Worm (Caenorhabditis elegans) whole organism, L3 larva: ENCODE data around the gene ttr-5.

Experiments
- ama-1 ChIP-seq: fragments of 150-350 bp; optimal IDR thresholded peaks from 2 replicates; lab custom pipeline; 2018
- ceh-28 ChIP-seq: fragments of 150-350 bp; optimal IDR thresholded peaks from 2 replicates; lab custom pipeline; 2014; ENCODE audit warnings: missing biosample characterization, missing genetic modification reagents, missing genetic modification characterization
- fkh-10 ChIP-seq: sonication (generic microtip); optimal IDR thresholded peaks from 2 replicates; lab custom pipeline; 2017; ENCODE audit warnings: missing biosample characterization, missing genetic modification reagents, missing genetic modification characterization
- fos-1 ChIP-seq: fragments of 150-350 bp; optimal IDR thresholded peaks from 2 replicates; lab custom pipeline; 2014; ENCODE audit warnings: missing biosample characterization, missing genetic modification characterization
- lsy-12 ChIP-seq: sonication (generic microtip); optimal IDR thresholded peaks from 2 replicates; lab custom pipeline; 2016; ENCODE audit warnings: mild to moderate bottlenecking, missing genetic modification characterization, missing compliant biosample characterization
- nhr-11 ChIP-seq: fragments of 150-350 bp; optimal IDR thresholded peaks from 2 replicates; lab custom pipeline; 2014; ENCODE audit warnings: missing biosample characterization, missing genetic modification characterization
- nhr-23 ChIP-seq: fragments of 150-350 bp; optimal IDR thresholded peaks from 2 replicates; lab custom pipeline; 2014; ENCODE audit warnings: missing biosample characterization, missing genetic modification reagents, missing genetic modification characterization
- nhr-237 ChIP-seq: fragments of 150-350 bp; optimal IDR thresholded peaks from 2 replicates; lab custom pipeline; 2014; ENCODE audit warnings: missing biosample characterization, missing genetic modification characterization
- ztf-11 ChIP-seq: fragments of 150-350 bp; optimal IDR thresholded peaks from 2 replicates; lab custom pipeline; 2014; ENCODE audit warnings: missing biosample characterization, missing genetic modification characterization

ce11 chrIII:9324724-9325123, 5.4 kb upstream of the ttr-5 start, which contains the start of gene C40H1.7:
- TF ChIP-seq ztf-11 (tag; lab: Kevin White, UChicago), result no peak
- no peak for TF ChIP-seq ama-1 (lab: Kevin White, UChicago)
- TF ChIP-seq nhr-237, result no peak
- TF ChIP-seq lsy-12 (tag; lab: Kevin White, UChicago), result no peak
- TF ChIP-seq fkh-10, result no peak
- TF ChIP-seq ceh-28 (tag; lab: Kevin White, UChicago), result no peak
- TF ChIP-seq nhr-11 (tag; lab: Kevin White, UChicago), result no peak
- no peak for TF ChIP-seq nhr-23 (tag; lab: Kevin White, UChicago)
- TF ChIP-seq fos-1 (tag; lab: Kevin White, UChicago), result no peak
